Worm (Caenorhabditis elegans) whole organism, L4 larva: ENCODE results near the gene K10B3.5.

ENCODE experiments used
- dpl-1 ChIP-seq: fragments of 150-350 bp; optimal IDR thresholded peaks from 2 replicates; lab custom pipeline; 2014; ENCODE audit warnings: missing biosample characterization, missing genetic modification reagents, missing genetic modification characterization
- lim-7 ChIP-seq: fragments of 200-800 bp; sonication (Bioruptor generic); IDR thresholded peaks from 2 replicates; pipeline ENCODE4 v1.3.6; 2022; ENCODE audit warnings: missing genetic modification characterization, missing compliant biosample characterization
- unc-39 ChIP-seq: sonication (generic microtip); optimal IDR thresholded peaks from 2 replicates; lab custom pipeline; 2017; ENCODE audit warnings: missing biosample characterization, missing genetic modification characterization
- unc-62 ChIP-seq, 3 experiments: fragments of 150-350 bp in 1 of 3; sonication (generic microtip); optimal IDR thresholded peaks in 2 of 3; peaks in 1 of 3; 1 replicate in 1 of 3; 2 replicates in 2 of 3; lab custom pipeline; 2014 to 2017; ENCODE audit warnings: missing biosample characterization in 3 of 3, missing genetic modification characterization in 3 of 3, missing genetic modification reagents in 3 of 3, missing genotype in 1 of 3

ce11 chrX:3111066-3111465, 4.8 kb upstream of the K10B3.5 start:
- TF ChIP-seq dpl-1 (no peak), lim-7 (GFP tag; lab: Robert Waterston, UW) (no peak), unc-62 (GFP tag; optimal IDR thresholded peaks at IDR 0.05 in 1 of 2; lab: Kevin White, UChicago) (peak in 1 of 2 experiments; percentile 76), unc-62 (tag; optimal IDR thresholded peaks at IDR 0.05; lab: Kevin White, UChicago) (no peak), unc-39 (tag; lab: Kevin White, UChicago) (no peak)
